Fruit fly (Drosophila melanogaster) whole organism, prepupa: Measurements from ENCODE around the gene CG14322.

Source experiments
- Blimp-1 ChIP-seq: fragments of 200-800 bp; sonication (Bioruptor generic); optimal IDR thresholded peaks from 3 replicates; lab custom pipeline; 2017; ENCODE audit warnings: missing biosample characterization, missing genetic modification characterization, mild to moderate bottlenecking, moderate library complexity, missing genetic modification reagents
- CG10631 ChIP-seq: fragments of 200-800 bp; sonication (Bioruptor generic); optimal IDR thresholded peaks from 2 replicates; lab custom pipeline; 2016; ENCODE audit warnings: missing biosample characterization, missing genetic modification characterization
- CG10669 ChIP-seq: fragments of 200-800 bp; sonication (Bioruptor generic); optimal IDR thresholded peaks from 3 replicates; lab custom pipeline; 2018; ENCODE audit warnings: missing biosample characterization, mild to moderate bottlenecking, missing genetic modification characterization, moderate library complexity
- CG11294 ChIP-seq: fragments of 200-800 bp; sonication (Bioruptor generic); IDR thresholded peaks from 2 replicates; pipeline ENCODE4 v1.3.6; 2022; ENCODE audit warnings: missing biosample characterization, missing genetic modification characterization
- CG11762 ChIP-seq: fragments of 200-800 bp; sonication (Bioruptor generic); optimal IDR thresholded peaks from 3 replicates; lab custom pipeline; 2016; ENCODE audit warnings: missing biosample characterization, missing genetic modification characterization; ENCODE audit not compliant: insufficient read depth
- CG11902 ChIP-seq: fragments of 200-800 bp; sonication (Bioruptor generic); optimal IDR thresholded peaks from 3 replicates; lab custom pipeline; 2016; ENCODE audit warnings: missing biosample characterization, missing genetic modification characterization
- CG15336 ChIP-seq: fragments of 200-800 bp; sonication (Bioruptor generic); IDR thresholded peaks from 2 replicates; pipeline ENCODE4 v1.3.6; 2022; ENCODE audit warnings: missing biosample characterization, missing genetic modification characterization
- CG16779 ChIP-seq: fragments of 200-800 bp; sonication (Bioruptor generic); optimal IDR thresholded peaks from 3 replicates; lab custom pipeline; 2017; ENCODE audit warnings: missing biosample characterization, mild to moderate bottlenecking, missing genetic modification characterization
- CG3032 ChIP-seq: fragments of 200-800 bp; optimal IDR thresholded peaks from 2 replicates; lab custom pipeline; 2019; ENCODE audit warnings: missing biosample characterization, mild to moderate bottlenecking, missing genetic modification characterization, moderate library complexity
- CG31627 ChIP-seq: fragments of 200-800 bp; sonication (Bioruptor generic); optimal IDR thresholded peaks from 3 replicates; lab custom pipeline; 2016; ENCODE audit warnings: missing biosample characterization, missing genetic modification characterization
- CG32006 ChIP-seq: fragments of 200-800 bp; sonication (Bioruptor generic); optimal IDR thresholded peaks from 3 replicates; lab custom pipeline; 2017; ENCODE audit warnings: missing biosample characterization, mild to moderate bottlenecking, missing genetic modification characterization
- CG34406 ChIP-seq: fragments of 200-800 bp; sonication (Bioruptor generic); optimal IDR thresholded peaks from 3 replicates; lab custom pipeline; 2016; ENCODE audit warnings: missing biosample characterization, missing genetic modification characterization
- CG3919 ChIP-seq: fragments of 200-800 bp; sonication (Bioruptor generic); optimal IDR thresholded peaks from 3 replicates; lab custom pipeline; 2016; ENCODE audit warnings: missing biosample characterization, missing genetic modification characterization
- CG4318 ChIP-seq: fragments of 200-800 bp; sonication (Bioruptor generic); optimal IDR thresholded peaks from 3 replicates; lab custom pipeline; 2017; ENCODE audit warnings: missing biosample characterization, mild to moderate bottlenecking, missing genetic modification characterization
- CG6163 ChIP-seq: fragments of 200-800 bp; sonication (Bioruptor generic); IDR thresholded peaks from 3 replicates; pipeline ENCODE4 v1.3.6; 2022; ENCODE audit warnings: missing biosample characterization, missing genetic modification characterization
- CG6276 ChIP-seq: fragments of 200-800 bp; sonication (Bioruptor generic); optimal IDR thresholded peaks from 2 replicates; lab custom pipeline; 2017; ENCODE audit warnings: missing biosample characterization, mild to moderate bottlenecking, missing genetic modification characterization
- CG6792 ChIP-seq: fragments of 200-800 bp; sonication (Bioruptor generic); optimal IDR thresholded peaks from 3 replicates; lab custom pipeline; 2016; ENCODE audit warnings: missing biosample characterization, missing genetic modification characterization
- CG6854 ChIP-seq: fragments of 200-800 bp; sonication (Bioruptor generic); optimal IDR thresholded peaks from 2 replicates; lab custom pipeline; 2017; ENCODE audit warnings: missing biosample characterization, mild to moderate bottlenecking, missing genetic modification characterization
- CG7368 ChIP-seq: fragments of 200-800 bp; sonication (Bioruptor generic); optimal IDR thresholded peaks from 3 replicates; lab custom pipeline; 2016; ENCODE audit warnings: missing biosample characterization, missing genetic modification characterization
- CG8119 ChIP-seq: fragments of 200-800 bp; sonication (Bioruptor generic); IDR thresholded peaks from 3 replicates; pipeline ENCODE4 v1.3.6; 2022; ENCODE audit warnings: missing biosample characterization, missing genetic modification characterization
- CG8632 ChIP-seq: fragments of 200-800 bp; sonication (Bioruptor generic); optimal IDR thresholded peaks from 3 replicates; lab custom pipeline; 2016; ENCODE audit warnings: missing biosample characterization, missing genetic modification characterization
- CG9139 ChIP-seq: fragments of 200-800 bp; sonication (Bioruptor generic); optimal IDR thresholded peaks from 3 replicates; lab custom pipeline; 2017; ENCODE audit warnings: missing biosample characterization, mild to moderate bottlenecking, missing genetic modification characterization
- Eip75B ChIP-seq: fragments of 200-800 bp; sonication (Bioruptor generic); optimal IDR thresholded peaks from 3 replicates; lab custom pipeline; 2016; ENCODE audit warnings: missing biosample characterization, missing genetic modification characterization
- Eip78C ChIP-seq: fragments of 200-800 bp; sonication (Bioruptor generic); peaks from one replicate; lab custom pipeline; 2016; ENCODE audit warnings: missing biosample characterization, missing genetic modification characterization
- Eip93F ChIP-seq: fragments of 200-800 bp; sonication (Bioruptor generic); optimal IDR thresholded peaks from 2 replicates; lab custom pipeline; 2016; ENCODE audit warnings: missing biosample characterization, mild to moderate bottlenecking, missing genetic modification characterization
- Ets21C ChIP-seq: fragments of 200-800 bp; sonication (Bioruptor generic); optimal IDR thresholded peaks from 3 replicates; lab custom pipeline; 2016; ENCODE audit warnings: missing biosample characterization, missing genetic modification characterization
- Ets96B ChIP-seq: fragments of 200-800 bp; optimal IDR thresholded peaks from 2 replicates; lab custom pipeline; 2019; ENCODE audit warnings: missing biosample characterization, mild to moderate bottlenecking, missing genetic modification characterization, moderate library complexity
- Gug ChIP-seq: fragments of 200-800 bp; sonication (Bioruptor generic); IDR thresholded peaks from 2 replicates; pipeline ENCODE4 v1.3.6; 2022; ENCODE audit warnings: missing biosample characterization, missing genetic modification characterization
- Hr38 ChIP-seq: sonication (Bioruptor generic); optimal IDR thresholded peaks from 2 replicates; lab custom pipeline; 2016; ENCODE audit warnings: missing biosample characterization, missing genetic modification characterization
- Hr39 ChIP-seq: fragments of 200-800 bp; sonication (Bioruptor generic); optimal IDR thresholded peaks from 2 replicates; lab custom pipeline; 2016; ENCODE audit warnings: missing biosample characterization, missing genetic modification characterization
- Hr4 ChIP-seq: fragments of 200-800 bp; sonication (Bioruptor generic); optimal IDR thresholded peaks from 3 replicates; lab custom pipeline; 2016; ENCODE audit warnings: missing biosample characterization, missing genetic modification characterization
- Lpt ChIP-seq: fragments of 200-800 bp; sonication (Bioruptor generic); optimal IDR thresholded peaks from 3 replicates; lab custom pipeline; 2016; ENCODE audit warnings: missing biosample characterization, missing genetic modification characterization
- Met ChIP-seq: fragments of 200-800 bp; sonication (Bioruptor generic); optimal IDR thresholded peaks from 3 replicates; lab custom pipeline; 2016; ENCODE audit warnings: missing biosample characterization, missing genetic modification characterization
- OdsH ChIP-seq: fragments of 200-800 bp; sonication (Bioruptor generic); optimal IDR thresholded peaks from 3 replicates; lab custom pipeline; 2016; ENCODE audit warnings: missing biosample characterization, missing genetic modification characterization
- Smox ChIP-seq: fragments of 200-800 bp; sonication (Bioruptor generic); optimal IDR thresholded peaks from 3 replicates; lab custom pipeline; 2016; ENCODE audit warnings: missing biosample characterization, missing genetic modification characterization
- Sox102F ChIP-seq: fragments of 200-800 bp; sonication (Bioruptor generic); optimal IDR thresholded peaks from 2 replicates; lab custom pipeline; 2016; ENCODE audit warnings: missing biosample characterization, mild to moderate bottlenecking, missing genetic modification characterization
- Sox14 ChIP-seq: fragments of 200-800 bp; sonication (Bioruptor generic); optimal IDR thresholded peaks from 3 replicates; lab custom pipeline; 2016; ENCODE audit warnings: missing biosample characterization, missing genetic modification characterization
- achi ChIP-seq: fragments of 200-800 bp; sonication (Bioruptor generic); optimal IDR thresholded peaks from 3 replicates; lab custom pipeline; 2016; ENCODE audit warnings: missing biosample characterization, missing genetic modification characterization
- acj6 ChIP-seq: fragments of 200-800 bp; sonication (Bioruptor generic); optimal IDR thresholded peaks from 3 replicates; lab custom pipeline; 2016; ENCODE audit warnings: missing biosample characterization, missing genetic modification characterization
- cyc ChIP-seq: fragments of 200-800 bp; sonication (Bioruptor generic); optimal IDR thresholded peaks from 3 replicates; lab custom pipeline; 2016; ENCODE audit warnings: missing biosample characterization, missing genetic modification characterization
- dac ChIP-seq: fragments of 200-800 bp; sonication (Bioruptor generic); optimal IDR thresholded peaks from 2 replicates; lab custom pipeline; 2017; ENCODE audit warnings: missing biosample characterization, mild to moderate bottlenecking, missing genetic modification characterization
- dsx ChIP-seq: fragments of 200-800 bp; optimal IDR thresholded peaks from 3 replicates; lab custom pipeline; 2019; ENCODE audit warnings: missing biosample characterization, mild to moderate bottlenecking, missing genetic modification characterization, moderate library complexity; ENCODE audit not compliant: poor library complexity, severe bottlenecking
- eg ChIP-seq: fragments of 200-800 bp; sonication (Bioruptor generic); IDR thresholded peaks from 3 replicates; pipeline ENCODE4 v1.3.6; 2022; ENCODE audit warnings: missing biosample characterization, missing genetic modification characterization
- esn ChIP-seq: fragments of 200-800 bp; sonication (Bioruptor generic); optimal IDR thresholded peaks from 2 replicates; lab custom pipeline; 2016; ENCODE audit warnings: missing biosample characterization, mild to moderate bottlenecking, missing genetic modification characterization, moderate library complexity
- fd59A ChIP-seq: fragments of 200-800 bp; sonication (Bioruptor generic); optimal IDR thresholded peaks from 2 replicates; lab custom pipeline; 2017; ENCODE audit warnings: missing biosample characterization, mild to moderate bottlenecking, missing genetic modification characterization, missing genetic modification reagents
- fkh ChIP-seq: fragments of 200-800 bp; sonication (Bioruptor generic); optimal IDR thresholded peaks from 3 replicates; lab custom pipeline; 2017; ENCODE audit warnings: missing biosample characterization, mild to moderate bottlenecking, missing genetic modification characterization, moderate library complexity
- net ChIP-seq: fragments of 200-800 bp; sonication (Bioruptor generic); optimal IDR thresholded peaks from 3 replicates; lab custom pipeline; 2016; ENCODE audit warnings: missing biosample characterization, missing genetic modification characterization
- pdm3 ChIP-seq: fragments of 200-800 bp; sonication (Bioruptor generic); optimal IDR thresholded peaks from 3 replicates; lab custom pipeline; 2016; ENCODE audit warnings: missing biosample characterization, missing genetic modification characterization
- salr ChIP-seq, 2 experiments: fragments of 200-800 bp; sonication (Bioruptor generic); optimal IDR thresholded peaks; 3 replicates each; lab custom pipeline; 2016 to 2018; ENCODE audit warnings: missing biosample characterization in 2 of 2, missing genetic modification characterization in 2 of 2, mild to moderate bottlenecking in 1 of 2
- spab ChIP-seq: fragments of 200-800 bp; sonication (Bioruptor generic); optimal IDR thresholded peaks from 2 replicates; lab custom pipeline; 2017; ENCODE audit warnings: missing biosample characterization, mild to moderate bottlenecking, missing genetic modification characterization, missing genetic modification reagents
- ss ChIP-seq, 2 experiments: fragments of 200-800 bp; sonication (Bioruptor generic); optimal IDR thresholded peaks; 2 replicates in 1 of 2; 3 replicates in 1 of 2; lab custom pipeline; 2017 to 2018; ENCODE audit warnings: mild to moderate bottlenecking in 2 of 2, missing biosample characterization in 2 of 2, missing genetic modification characterization in 2 of 2, moderate library complexity in 1 of 2
- svp ChIP-seq: fragments of 200-800 bp; sonication (Bioruptor generic); peaks from one replicate; lab custom pipeline; 2016; ENCODE audit warnings: missing biosample characterization, missing genetic modification characterization
- topi ChIP-seq: fragments of 200-800 bp; sonication (Bioruptor generic); optimal IDR thresholded peaks from 3 replicates; lab custom pipeline; 2016; ENCODE audit warnings: missing biosample characterization, missing genetic modification characterization
- vri ChIP-seq: fragments of 200-800 bp; sonication (Bioruptor generic); optimal IDR thresholded peaks from 3 replicates; lab custom pipeline; 2016; ENCODE audit warnings: missing biosample characterization, mild to moderate bottlenecking, missing genetic modification characterization

CG14322 gene

DNA sequence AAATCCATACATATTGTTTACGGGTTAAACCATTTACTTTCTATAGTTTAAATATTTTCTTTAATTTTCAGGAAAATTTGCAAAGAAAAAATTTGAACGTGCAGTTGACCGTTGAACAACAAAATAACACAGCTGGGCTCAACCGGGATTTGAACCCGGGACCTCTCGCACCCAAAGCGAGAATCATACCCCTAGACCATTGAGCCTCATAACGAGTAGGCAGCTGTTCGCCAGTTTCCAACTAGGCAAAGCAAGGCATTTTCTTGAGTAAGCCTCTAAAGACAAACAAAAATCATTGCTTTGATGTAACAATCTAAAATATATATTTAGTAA lies 29.5 kb upstream of the CG14322 start:
- no peak for TF ChIP-seq CG3032 (tag; lab: Kevin White, UChicago)
- TF ChIP-seq acj6 (GFP tag; lab: Kevin White, UChicago), result no peak
- TF ChIP-seq dac (GFP tag; lab: Kevin White, UChicago), result no peak
- peak; percentile 9 for TF ChIP-seq CG16779 (tag; lab: Kevin White, UChicago)
- TF ChIP-seq Hr38 (GFP tag; lab: Kevin White, UChicago), result no peak
- TF ChIP-seq CG31627 (GFP tag; lab: Kevin White, UChicago), result no peak
- TF ChIP-seq CG34406 (GFP tag; lab: Kevin White, UChicago), result no peak
- TF ChIP-seq Eip93F (GFP tag; lab: Kevin White, UChicago), result no peak
- TF ChIP-seq Eip78C (GFP tag; lab: Kevin White, UChicago), result peak; percentile 67
- no peak for TF ChIP-seq Sox14 (GFP tag; lab: Kevin White, UChicago)
- peak; percentile 40; the same call in 1 of the 3 replicates for TF ChIP-seq CG6163
- peak; percentile 10 for TF ChIP-seq dsx (GFP tag; lab: Kevin White, UChicago)
- no peak for TF ChIP-seq CG15336 (GFP tag; lab: Robert Waterston, UW)
- no peak for TF ChIP-seq cyc (GFP tag; lab: Kevin White, UChicago)
- TF ChIP-seq CG3919, result peak; percentile 6
- TF ChIP-seq achi (GFP tag; lab: Kevin White, UChicago), result no peak
- TF ChIP-seq CG6276 (GFP tag; lab: Kevin White, UChicago), result no peak
- no peak for TF ChIP-seq CG6792 (GFP tag; lab: Kevin White, UChicago)
- TF ChIP-seq Ets96B, result no peak
- TF ChIP-seq fd59A (GFP tag; lab: Kevin White, UChicago), result no peak
- TF ChIP-seq Gug, result no peak
- TF ChIP-seq Hr4 (GFP tag; lab: Kevin White, UChicago), result no peak
- no peak for TF ChIP-seq vri (GFP tag; lab: Kevin White, UChicago)
- TF ChIP-seq CG6854 (GFP tag; lab: Kevin White, UChicago), result no peak
- TF ChIP-seq ss (GFP tag; optimal IDR thresholded peaks at IDR 0.05; lab: Kevin White, UChicago), result peak in 1 of 2 experiments; percentile 0
- TF ChIP-seq CG7368 (GFP tag; lab: Kevin White, UChicago), result no peak
- no peak for TF ChIP-seq CG11294 (GFP tag; lab: Robert Waterston, UW)
- no peak for TF ChIP-seq topi (GFP tag; lab: Kevin White, UChicago)
- TF ChIP-seq Met (GFP tag; lab: Kevin White, UChicago), result no peak
- TF ChIP-seq Sox102F (GFP tag; lab: Kevin White, UChicago), result no peak
- TF ChIP-seq svp (GFP tag; lab: Kevin White, UChicago), result peak; percentile 83
- no peak for TF ChIP-seq CG11762 (GFP tag; lab: Kevin White, UChicago)
- TF ChIP-seq CG10631 (GFP tag; lab: Kevin White, UChicago), result no peak
- no peak for TF ChIP-seq Eip75B
- no peak for TF ChIP-seq CG8632 (GFP tag; lab: Kevin White, UChicago)
- TF ChIP-seq OdsH (GFP tag; lab: Kevin White, UChicago), result no peak
- no peak for TF ChIP-seq Lpt
- TF ChIP-seq Smox (GFP tag; lab: Kevin White, UChicago), result no peak
- TF ChIP-seq pdm3 (GFP tag; lab: Kevin White, UChicago), result no peak
- no peak for TF ChIP-seq Blimp-1 (GFP tag; lab: Kevin White, UChicago)
- no peak for TF ChIP-seq CG8119 (GFP tag; lab: Robert Waterston, UW)
- no peak for TF ChIP-seq Ets21C
- TF ChIP-seq CG4318 (GFP tag; lab: Kevin White, UChicago), result no peak
- TF ChIP-seq CG32006 (GFP tag; lab: Kevin White, UChicago), result no peak
- TF ChIP-seq fkh, result no peak
- no peak for TF ChIP-seq Hr39
- no peak for TF ChIP-seq salr (GFP tag; optimal IDR thresholded peaks at IDR 0.05; lab: Kevin White, UChicago)
- peak; percentile 31 for TF ChIP-seq CG9139 (GFP tag; lab: Kevin White, UChicago)
- no peak for TF ChIP-seq eg
- TF ChIP-seq CG11902 (GFP tag; lab: Kevin White, UChicago), result no peak
- TF ChIP-seq net (GFP tag; lab: Kevin White, UChicago), result no peak
- TF ChIP-seq esn (GFP tag; lab: Kevin White, UChicago), result no peak
- peak; percentile 2 for TF ChIP-seq spab (GFP tag; lab: Kevin White, UChicago)
- no peak for TF ChIP-seq CG10669
